Fruit fly (Drosophila melanogaster) whole organism, wandering third instar larva: ENCODE data around the gene Ms.

Experiments
- Abd-B ChIP-seq: fragments of >200 bp; optimal IDR thresholded peaks from 2 replicates; lab custom pipeline; 2017; ENCODE audit warnings: missing biosample characterization, missing genetic modification characterization
- CG32264 ChIP-seq: fragments of 200-800 bp; sonication (Bioruptor generic); optimal IDR thresholded peaks from 2 replicates; lab custom pipeline; 2016; ENCODE audit warnings: missing biosample characterization, missing genetic modification characterization
- CG9705 ChIP-seq: fragments of 200-800 bp; sonication (Bioruptor generic); optimal IDR thresholded peaks from 2 replicates; lab custom pipeline; 2018; ENCODE audit warnings: missing biosample characterization, mild to moderate bottlenecking, missing genetic modification characterization
- CrebA ChIP-seq: fragments of 200-800 bp; sonication (Bioruptor generic); optimal IDR thresholded peaks from 2 replicates; lab custom pipeline; 2016; ENCODE audit warnings: missing biosample characterization, mild to moderate bottlenecking, missing genetic modification characterization, borderline replicate concordance
- Dfd ChIP-seq: fragments of >200 bp; optimal IDR thresholded peaks from 2 replicates; lab custom pipeline; 2017; ENCODE audit warnings: missing biosample characterization, missing genetic modification characterization
- Dif ChIP-seq: fragments of 200-275, 200-300 bp; sonication (Bioruptor generic); optimal IDR thresholded peaks from 2 replicates; lab custom pipeline; 2018; ENCODE audit warnings: missing biosample characterization, missing genetic modification characterization; ENCODE audit not compliant: partially characterized antibody
- GATAd ChIP-seq: sonication (Bioruptor generic); optimal IDR thresholded peaks from 2 replicates; lab custom pipeline; 2016; ENCODE audit warnings: missing biosample characterization, missing genetic modification characterization
- HLH106 ChIP-seq: fragments of 200-800 bp; optimal IDR thresholded peaks from 3 replicates; lab custom pipeline; 2019; ENCODE audit warnings: missing biosample characterization, mild to moderate bottlenecking, missing genetic modification characterization, moderate library complexity
- Hnf4 ChIP-seq: fragments of 200-800 bp; sonication (Bioruptor generic); optimal IDR thresholded peaks from 2 replicates; lab custom pipeline; 2016; ENCODE audit warnings: missing biosample characterization, mild to moderate bottlenecking, missing genetic modification characterization
- Hr78 ChIP-seq: fragments of >200 bp; optimal IDR thresholded peaks from 2 replicates; lab custom pipeline; 2017; ENCODE audit warnings: missing biosample characterization, missing genetic modification characterization
- Hr83 ChIP-seq: fragments of 200-300 bp; sonication (Bioruptor generic); optimal IDR thresholded peaks from 2 replicates; lab custom pipeline; 2016; ENCODE audit warnings: missing biosample characterization, mild to moderate bottlenecking, missing genetic modification characterization, moderate library complexity; ENCODE audit not compliant: poor library complexity, severe bottlenecking
- Jra ChIP-seq: sonication (Bioruptor generic); optimal IDR thresholded peaks from 2 replicates; lab custom pipeline; 2016; ENCODE audit warnings: missing biosample characterization, missing genetic modification characterization
- Mio ChIP-seq: sonication (Bioruptor generic); optimal IDR thresholded peaks from 2 replicates; lab custom pipeline; 2016; ENCODE audit warnings: missing biosample characterization, missing genetic modification characterization
- Myc ChIP-seq: fragments of >200 bp; optimal IDR thresholded peaks from 2 replicates; lab custom pipeline; 2017
- N ChIP-seq: fragments of >200 bp; optimal IDR thresholded peaks from 2 replicates; lab custom pipeline; 2018; ENCODE audit warnings: missing biosample characterization, missing external identifiers, missing genetic modification characterization
- OdsH ChIP-seq: fragments of 200-800 bp; sonication (Bioruptor generic); optimal IDR thresholded peaks from 2 replicates; lab custom pipeline; 2016; ENCODE audit warnings: missing biosample characterization, mild to moderate bottlenecking, missing genetic modification characterization
- Rel ChIP-seq, 2 experiments: fragments of 200-800 bp; sonication (Bioruptor generic) in 1 of 2; optimal IDR thresholded peaks; 2 replicates in 1 of 2; 3 replicates in 1 of 2; lab custom pipeline; 2016 to 2019; ENCODE audit warnings: mild to moderate bottlenecking in 2 of 2, missing biosample characterization in 2 of 2, missing genetic modification characterization in 2 of 2, moderate library complexity in 1 of 2
- Sp1 ChIP-seq: fragments of 200-800 bp; sonication (Bioruptor generic); optimal IDR thresholded peaks from 3 replicates; lab custom pipeline; 2019; ENCODE audit warnings: missing biosample characterization, mild to moderate bottlenecking, missing genetic modification characterization, moderate library complexity
- Vsx2 ChIP-seq: fragments of 200-300, 225-300 bp; sonication (Bioruptor generic); optimal IDR thresholded peaks from 2 replicates; lab custom pipeline; 2018; ENCODE audit warnings: missing biosample characterization, missing genetic modification characterization; ENCODE audit not compliant: partially characterized antibody
- br ChIP-seq: fragments of 200-800 bp; sonication (Bioruptor generic); optimal IDR thresholded peaks from 2 replicates; lab custom pipeline; 2016; ENCODE audit warnings: missing biosample characterization, missing genetic modification characterization
- brk ChIP-seq: fragments of 200-800 bp; sonication (Bioruptor generic); optimal IDR thresholded peaks from 2 replicates; lab custom pipeline; 2016; ENCODE audit warnings: missing biosample characterization, mild to moderate bottlenecking, missing genetic modification characterization
- dl ChIP-seq, 2 experiments: fragments of 175-275, 200-275 bp in 1 of 2; fragments of 200-275 bp in 1 of 2; sonication (Bioruptor generic); optimal IDR thresholded peaks; lab custom pipeline; 2018; ENCODE audit warnings: mild to moderate bottlenecking in 2 of 2, missing biosample characterization in 2 of 2, missing genetic modification characterization in 2 of 2, moderate library complexity in 2 of 2; ENCODE audit not compliant: partially characterized antibody in 2 of 2, insufficient read depth in 1 of 2
- dmrt93B ChIP-seq: fragments of 200-800 bp; sonication (Bioruptor generic); optimal IDR thresholded peaks from 2 replicates; lab custom pipeline; 2018; ENCODE audit warnings: missing biosample characterization, mild to moderate bottlenecking, missing genetic modification characterization
- dsf ChIP-seq: sonication (Bioruptor generic); optimal IDR thresholded peaks from 2 replicates; lab custom pipeline; 2016; ENCODE audit warnings: missing biosample characterization, missing genetic modification characterization, borderline replicate concordance
- ey ChIP-seq: fragments of 200-800 bp; sonication (Bioruptor generic); optimal IDR thresholded peaks from 2 replicates; lab custom pipeline; 2016; ENCODE audit warnings: missing biosample characterization, missing genetic modification characterization
- foxo ChIP-seq, 2 experiments: fragments of 200-800 bp; sonication (Bioruptor generic); optimal IDR thresholded peaks; 2 replicates in 1 of 2; 3 replicates in 1 of 2; lab custom pipeline; 2016 to 2017; ENCODE audit warnings: missing biosample characterization in 2 of 2, missing genetic modification characterization in 2 of 2
- fru ChIP-seq: fragments of 200-800 bp; sonication (Bioruptor generic); optimal IDR thresholded peaks from 3 replicates; lab custom pipeline; 2016; ENCODE audit warnings: missing biosample characterization, mild to moderate bottlenecking, missing genetic modification characterization
- h ChIP-seq: fragments of 200-800 bp; sonication (Bioruptor generic); optimal IDR thresholded peaks from 3 replicates; lab custom pipeline; 2016; ENCODE audit warnings: missing biosample characterization, mild to moderate bottlenecking, missing genetic modification characterization
- jim ChIP-seq: fragments of 175-275, 200-325 bp; sonication (Bioruptor generic); optimal IDR thresholded peaks from 2 replicates; lab custom pipeline; 2016; ENCODE audit warnings: missing biosample characterization, mild to moderate bottlenecking, missing genetic modification characterization
- lola ChIP-seq: fragments of >200 bp; optimal IDR thresholded peaks from 2 replicates; lab custom pipeline; 2017; ENCODE audit warnings: missing biosample characterization, missing genetic modification characterization
- pan ChIP-seq: fragments of >200 bp; optimal IDR thresholded peaks from 2 replicates; lab custom pipeline; 2017
- psq ChIP-seq: fragments of 200-800 bp; sonication (Bioruptor generic); optimal IDR thresholded peaks from 3 replicates; lab custom pipeline; 2017; ENCODE audit warnings: missing biosample characterization, mild to moderate bottlenecking, missing genetic modification characterization, moderate library complexity
- rgr ChIP-seq: fragments of 200-800 bp; sonication (Bioruptor generic); optimal IDR thresholded peaks from 3 replicates; lab custom pipeline; 2016; ENCODE audit warnings: missing biosample characterization, mild to moderate bottlenecking, missing genetic modification characterization
- sage ChIP-seq: fragments of 200-800 bp; sonication (Bioruptor generic); optimal IDR thresholded peaks from 2 replicates; lab custom pipeline; 2016; ENCODE audit warnings: missing biosample characterization, mild to moderate bottlenecking, missing genetic modification characterization
- sv ChIP-seq: fragments of 200-800 bp; sonication (Bioruptor generic); optimal IDR thresholded peaks from 3 replicates; lab custom pipeline; 2016; ENCODE audit warnings: missing biosample characterization, missing genetic modification characterization
- tai ChIP-seq: sonication (Bioruptor generic); optimal IDR thresholded peaks from 2 replicates; lab custom pipeline; 2016; ENCODE audit warnings: missing biosample characterization, missing genetic modification characterization
- usp ChIP-seq: fragments of >200 bp; optimal IDR thresholded peaks from 2 replicates; lab custom pipeline; 2017; ENCODE audit warnings: missing biosample characterization, missing genetic modification characterization
- woc ChIP-seq: sonication (Bioruptor generic); optimal IDR thresholded peaks from 2 replicates; lab custom pipeline; 2016; ENCODE audit warnings: missing biosample characterization, mild to moderate bottlenecking, missing genetic modification characterization

Ms gene

DNA sequence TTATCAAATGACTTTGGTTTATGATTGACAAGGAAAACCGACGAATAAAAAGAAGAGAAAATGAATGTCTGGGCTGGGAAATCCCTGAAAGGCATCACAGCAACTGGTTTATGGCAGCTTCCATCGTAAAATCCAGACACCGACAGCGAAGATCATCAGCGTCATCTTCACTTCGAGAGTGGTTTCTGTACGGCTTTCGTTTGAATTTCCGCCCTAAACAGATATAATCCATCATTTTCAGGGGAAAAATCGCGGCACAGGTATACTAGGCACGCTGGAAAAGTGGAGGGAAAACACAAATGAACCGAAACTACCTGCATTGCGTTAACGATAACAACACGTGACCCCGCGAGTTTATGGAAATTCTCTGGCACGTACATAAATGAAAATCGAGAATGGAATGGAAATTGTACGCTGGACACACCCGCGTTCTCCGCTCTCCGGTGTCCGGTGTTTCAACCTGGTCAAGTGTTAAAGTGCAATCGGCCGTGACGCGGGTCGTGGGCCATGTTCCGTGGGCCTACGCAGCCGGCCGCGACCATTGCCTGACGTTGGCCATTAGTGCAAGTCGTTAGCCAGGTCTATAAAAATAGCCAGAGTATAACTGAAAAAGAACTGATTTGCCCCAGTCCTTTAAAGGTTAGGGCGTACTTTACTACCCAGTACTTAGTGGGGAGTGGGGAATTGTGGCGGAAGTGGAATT, 43.8 kb upstream of the Ms start:
- TF ChIP-seq tai (GFP tag; lab: Kevin White, UChicago), result no peak

DNA sequence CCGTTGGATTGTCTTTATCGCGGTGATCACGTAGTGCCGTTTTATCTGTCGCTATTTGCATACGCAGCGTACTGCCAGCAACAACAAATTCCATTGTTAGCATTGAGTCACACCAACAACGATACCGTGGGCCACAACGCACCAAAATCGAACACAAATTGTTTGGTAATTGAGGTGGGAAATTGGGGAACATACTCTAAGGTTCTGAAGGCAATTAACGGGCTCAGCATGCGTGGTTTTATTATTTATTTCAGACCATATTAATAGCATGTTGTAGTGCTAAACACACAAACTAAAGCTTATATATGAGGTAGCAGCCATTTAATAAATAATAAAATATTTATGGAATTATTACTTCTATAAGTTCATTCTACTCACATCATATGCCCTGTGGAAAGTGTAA, 42.8 kb upstream of the Ms start:
- no peak for TF ChIP-seq Hr78
- TF ChIP-seq Sp1, result peak; percentile 24
- peak; percentile 68 for TF ChIP-seq Hnf4 (GFP tag; lab: Kevin White, UChicago)
- no peak for TF ChIP-seq Myc (lab: Kevin White, UChicago)
- TF ChIP-seq Vsx2 (GFP tag; lab: Kevin White, UChicago), result no peak
- TF ChIP-seq foxo (GFP tag; optimal IDR thresholded peaks at IDR 0.05; lab: Kevin White, UChicago), result peak in 1 of 2 experiments; percentile 61
- no peak for TF ChIP-seq dl (GFP tag; optimal IDR thresholded peaks at IDR 0.05; lab: Kevin White, UChicago; ENCODE audit: insufficient read depth in 1 of 2, partially characterized antibody in 2 of 2)
- TF ChIP-seq CG9705 (GFP tag; lab: Kevin White, UChicago), result no peak
- peak; percentile 80 for TF ChIP-seq tai (GFP tag; lab: Kevin White, UChicago)
- peak; percentile 56 for TF ChIP-seq dsf (GFP tag; lab: Kevin White, UChicago)
- TF ChIP-seq br, result peak; percentile 47
- no peak for TF ChIP-seq Rel (GFP tag; optimal IDR thresholded peaks at IDR 0.05; lab: Kevin White, UChicago)
- TF ChIP-seq Rel (tag; optimal IDR thresholded peaks at IDR 0.05; lab: Kevin White, UChicago), result no peak
- TF ChIP-seq jim (GFP tag; lab: Kevin White, UChicago), result peak; percentile 56
- TF ChIP-seq brk (GFP tag; lab: Kevin White, UChicago), result peak; percentile 30
- TF ChIP-seq dmrt93B (GFP tag; lab: Kevin White, UChicago), result peak; percentile 36
- TF ChIP-seq CrebA (GFP tag; lab: Kevin White, UChicago), result no peak
- TF ChIP-seq rgr (GFP tag; lab: Kevin White, UChicago), result peak; percentile 66
- TF ChIP-seq GATAd (GFP tag; lab: Kevin White, UChicago), result peak; percentile 14
- TF ChIP-seq sv (GFP tag; lab: Kevin White, UChicago), result no peak
- TF ChIP-seq N (GFP tag; lab: Kevin White, UChicago), result no peak
- peak; percentile 35 for TF ChIP-seq OdsH (GFP tag; lab: Kevin White, UChicago)
- peak; percentile 99 for TF ChIP-seq Hr83 (GFP tag; lab: Kevin White, UChicago)
- peak; percentile 76 for TF ChIP-seq Jra (GFP tag; lab: Kevin White, UChicago)
- peak; percentile 9 for TF ChIP-seq CG32264 (GFP tag; lab: Kevin White, UChicago)
- no peak for TF ChIP-seq usp (GFP tag; lab: Kevin White, UChicago)
- TF ChIP-seq h (GFP tag; lab: Kevin White, UChicago), result peak; percentile 64
- no peak for TF ChIP-seq Abd-B (GFP tag; lab: Kevin White, UChicago)
- peak; percentile 44 for TF ChIP-seq fru (GFP tag; lab: Kevin White, UChicago)
- TF ChIP-seq woc (GFP tag; lab: Kevin White, UChicago), result no peak
- TF ChIP-seq Dfd (GFP tag; lab: Kevin White, UChicago), result no peak
- no peak for TF ChIP-seq pan (lab: Kevin White, UChicago)
- TF ChIP-seq ey, result peak; percentile 25
- peak; percentile 39 for TF ChIP-seq HLH106 (tag; lab: Kevin White, UChicago)
- TF ChIP-seq lola (GFP tag; lab: Kevin White, UChicago), result no peak
- no peak for TF ChIP-seq Dif (GFP tag; lab: Kevin White, UChicago)
- no peak for TF ChIP-seq Mio (GFP tag; lab: Kevin White, UChicago)
- TF ChIP-seq sage, result no peak
- TF ChIP-seq psq, result peak; percentile 22
